Worm (Caenorhabditis elegans): ENCODE measurements around the gene srg-25.

ce11 chrV:5358772-5359171 is 13.5 kb upstream of the srg-25 start, which contains the start of gene nhr-216:
- TF ChIP-seq tra-1 (GFP tag; IDR thresholded peaks at IDR 0.05): no peak
- TF ChIP-seq ceh-28 (tag; optimal IDR thresholded peaks at IDR 0.05): no peak
- no peak for TF ChIP-seq ceh-82 (tag; optimal IDR thresholded peaks at IDR 0.05)
- no peak for TF ChIP-seq lin-39 (tag; optimal IDR thresholded peaks at IDR 0.05)
- TF ChIP-seq nhr-10 (tag; optimal IDR thresholded peaks at IDR 0.05): no peak
- TF ChIP-seq dpl-1 (GFP tag; optimal IDR thresholded peaks at IDR 0.05): no peak
- no peak for TF ChIP-seq hif-1 (tag; optimal IDR thresholded peaks at IDR 0.05)
- no peak for TF ChIP-seq fkh-10 (GFP tag; optimal IDR thresholded peaks at IDR 0.05)
- TF ChIP-seq jun-1 (tag; optimal IDR thresholded peaks at IDR 0.05): no peak
- no peak for TF ChIP-seq ama-1 (optimal IDR thresholded peaks at IDR 0.05)

All from whole organism, L4 larva.